Worm (Caenorhabditis elegans) whole organism, young adult: ENCODE measurements around the gene C50D2.1.

ENCODE experiments used
- B0019.2 ChIP-seq: fragments of 200-800 bp; sonication (Bioruptor generic); conservative IDR thresholded peaks from 2 replicates; pipeline ENCODE4 v1.3.6; 2022; ENCODE audit warnings: missing genetic modification reagents, missing genetic modification characterization, missing compliant biosample characterization
- F39B2.1 ChIP-seq: fragments of 200-800 bp; sonication (Bioruptor generic); IDR thresholded peaks from 2 replicates; pipeline ENCODE4 v1.3.6; 2022; ENCODE audit warnings: missing genetic modification reagents, missing genetic modification characterization, missing compliant biosample characterization
- Y95B8A.8 ChIP-seq: fragments of 200-800 bp; sonication (Bioruptor generic); IDR thresholded peaks from 2 replicates; pipeline ENCODE4 v1.3.6; 2022; ENCODE audit warnings: missing genetic modification reagents, missing genetic modification characterization, missing compliant biosample characterization
- fkh-3 ChIP-seq: sonication (generic microtip); optimal IDR thresholded peaks from 2 replicates; lab custom pipeline; 2016; ENCODE audit warnings: mild to moderate bottlenecking, missing genetic modification characterization, missing compliant biosample characterization
- him-1 ChIP-seq: sonication (generic microtip); optimal IDR thresholded peaks from 2 replicates; lab custom pipeline; 2016; ENCODE audit warnings: missing genotype, missing genetic modification reagents, missing genetic modification characterization, missing compliant biosample characterization
- hsf-1 ChIP-seq: fragments of 200-800 bp; sonication (Bioruptor generic); IDR thresholded peaks from 2 replicates; pipeline ENCODE4 v1.3.6; 2022; ENCODE audit warnings: missing genetic modification reagents, missing genetic modification characterization, missing compliant biosample characterization
- mxl-1 ChIP-seq: sonication (generic microtip); optimal IDR thresholded peaks from 2 replicates; lab custom pipeline; 2016; ENCODE audit warnings: missing genetic modification characterization, missing compliant biosample characterization
- nfya-1 ChIP-seq: sonication (generic microtip); optimal IDR thresholded peaks from 2 replicates; lab custom pipeline; 2017; ENCODE audit warnings: antibody characterized with exemption, missing compliant biosample characterization, missing genetic modification characterization, borderline replicate concordance; ENCODE audit not compliant: insufficient read depth
- pha-4 ChIP-seq: fragments of 150-350 bp; sonication (generic microtip); optimal IDR thresholded peaks from 2 replicates; lab custom pipeline; 2014; ENCODE audit warnings: missing biosample characterization, missing genetic modification reagents, missing genetic modification characterization
- repo-1 ChIP-seq: sonication (generic microtip); optimal IDR thresholded peaks from 2 replicates; lab custom pipeline; 2017; ENCODE audit warnings: mild to moderate bottlenecking, missing genetic modification characterization, missing compliant biosample characterization
- snpc-3.4 ChIP-seq: sonication (generic microtip); optimal IDR thresholded peaks from 2 replicates; lab custom pipeline; 2017; ENCODE audit warnings: missing genetic modification characterization, mild to moderate bottlenecking, missing compliant biosample characterization, antibody characterized with exemption, moderate library complexity, missing genotype, missing genetic modification reagents
- sptf-2 ChIP-seq: fragments of 200-800 bp; sonication (Bioruptor generic); optimal IDR thresholded peaks from 2 replicates; lab custom pipeline; 2018; ENCODE audit warnings: mild to moderate bottlenecking, missing genetic modification characterization, missing compliant biosample characterization
- unc-130 ChIP-seq: sonication (generic microtip); optimal IDR thresholded peaks from 2 replicates; lab custom pipeline; 2016; ENCODE audit warnings: missing genetic modification reagents, missing genetic modification characterization, missing compliant biosample characterization

DNA sequence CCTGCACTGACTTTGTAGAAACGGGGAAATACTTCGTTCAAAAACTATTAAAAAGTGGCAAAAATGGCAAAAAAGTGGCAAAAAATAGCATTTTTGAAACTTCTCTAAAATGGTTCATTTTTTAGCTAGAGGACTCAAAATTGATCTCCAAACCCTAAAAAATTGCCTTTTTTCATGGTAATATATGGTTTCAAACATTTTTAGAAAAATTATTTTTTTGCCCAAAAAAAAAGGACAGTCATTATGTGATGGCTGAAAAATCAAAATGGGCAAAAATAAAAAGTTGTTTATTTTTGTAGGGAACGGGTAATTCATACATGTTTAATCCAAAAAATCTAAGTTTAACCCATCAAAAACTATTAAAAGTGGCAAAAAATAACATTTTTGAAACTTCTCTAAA lies 23.4 kb upstream of the C50D2.1 start:
- TF ChIP-seq unc-130 (GFP tag; lab: Kevin White, UChicago), result no peak
- no peak for TF ChIP-seq mxl-1 (tag; lab: Kevin White, UChicago)
- no peak for TF ChIP-seq repo-1 (tag; lab: Kevin White, UChicago)
- TF ChIP-seq snpc-3.4, result no peak
- no peak for TF ChIP-seq B0019.2 (GFP tag; lab: Robert Waterston, UW)
- TF ChIP-seq F39B2.1, result no peak
- no peak for TF ChIP-seq pha-4 (tag; lab: Kevin White, UChicago)
- peak; percentile 95 for TF ChIP-seq him-1 (tag; lab: Kevin White, UChicago)
- TF ChIP-seq hsf-1 (GFP tag; lab: Robert Waterston, UW), result no peak
- no peak for TF ChIP-seq nfya-1 (tag; lab: Kevin White, UChicago)
- TF ChIP-seq fkh-3 (tag; lab: Kevin White, UChicago), result no peak
- TF ChIP-seq Y95B8A.8 (GFP tag; lab: Robert Waterston, UW), result no peak
- no peak for TF ChIP-seq sptf-2 (GFP tag; lab: Kevin White, UChicago)
